Worm (Caenorhabditis elegans): Measurements from ENCODE around the gene cest-24.
A peak's percentile ranks its signal among the peaks of the same experiment; 100 is the strongest.

The cest-24 gene

DNA sequence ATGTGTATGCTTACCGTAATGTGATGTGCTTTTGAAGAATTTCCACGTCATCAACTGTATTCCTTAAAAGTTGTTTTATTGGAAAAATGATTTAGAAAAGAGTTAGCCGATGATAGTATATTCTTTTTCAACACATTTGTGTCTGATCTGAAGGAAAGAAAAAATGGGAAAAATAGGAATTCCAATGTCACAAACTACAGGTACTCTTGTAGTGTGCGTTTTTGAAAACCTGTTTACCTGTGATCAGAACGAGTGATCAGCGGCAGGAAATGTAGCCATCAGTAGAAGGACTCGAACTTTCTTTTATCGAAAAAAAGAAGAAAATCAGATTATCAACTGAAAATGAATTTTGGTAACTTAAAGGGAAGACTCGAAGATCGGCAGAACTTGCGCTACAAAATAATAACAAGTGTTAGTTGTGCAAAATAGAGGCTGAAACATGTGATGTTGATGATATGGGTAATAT lies 5.0 kb downstream of the cest-24 start, which contains the start of gene T28C12.15:
T28C12.15 (minus strand) TSS at position 51 of the 466 bp plus-strand sequence.
- no peak for TF ChIP-seq ztf-11 (tag; optimal IDR thresholded peaks at IDR 0.05)
- no peak for TF ChIP-seq ham-2 (GFP tag; optimal IDR thresholded peaks at IDR 0.05)
- no peak for TF ChIP-seq unc-39 (tag; optimal IDR thresholded peaks at IDR 0.05)
- no peak for TF ChIP-seq nhr-28 (tag; optimal IDR thresholded peaks at IDR 0.05)
- TF ChIP-seq sptf-1 (tag; optimal IDR thresholded peaks at IDR 0.05), result no peak
- TF ChIP-seq ces-1 (GFP tag; optimal IDR thresholded peaks at IDR 0.05), result no peak
- no peak for TF ChIP-seq nhr-12 (tag; optimal IDR thresholded peaks at IDR 0.05)
- TF ChIP-seq M03D4.4 (tag; optimal IDR thresholded peaks at IDR 0.05), result no peak
- no peak for TF ChIP-seq ceh-43 (GFP tag; optimal IDR thresholded peaks at IDR 0.05)
- TF ChIP-seq lin-13 (tag; optimal IDR thresholded peaks at IDR 0.05), result no peak
- no peak for TF ChIP-seq nhr-2 (tag; optimal IDR thresholded peaks at IDR 0.05)
- no peak for TF ChIP-seq ceh-39 (tag; optimal IDR thresholded peaks at IDR 0.05)

DNA sequence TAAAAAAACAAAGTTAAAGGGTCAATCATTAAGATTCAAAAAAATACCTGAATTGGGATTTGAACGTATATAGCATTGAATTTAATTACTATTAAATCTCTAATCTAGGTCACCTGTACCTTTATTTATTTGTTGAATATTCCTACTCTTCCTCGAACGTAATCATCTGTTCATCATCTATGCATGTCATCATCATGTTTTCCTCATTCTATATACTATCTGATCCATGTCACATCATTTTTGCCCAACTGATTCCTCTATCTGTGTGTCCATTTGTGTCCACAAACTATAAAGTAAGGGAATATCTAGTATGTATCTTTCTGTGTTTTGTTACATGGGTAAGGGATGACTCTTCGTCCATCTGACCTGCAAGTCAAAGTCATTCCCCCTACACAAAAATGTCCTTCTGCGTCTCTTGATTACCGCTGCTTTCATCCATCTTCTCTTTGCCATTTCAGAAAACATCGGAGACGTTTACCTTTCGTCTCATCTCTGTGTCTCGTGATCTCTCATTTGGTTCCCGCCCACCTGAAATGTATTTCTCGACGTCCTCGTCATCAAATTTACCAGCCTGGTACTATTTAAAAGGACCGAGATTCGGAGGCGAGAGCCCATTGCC lies 6.1 kb downstream of the cest-24 start:
- TF ChIP-seq unc-39 (tag; optimal IDR thresholded peaks at IDR 0.05) (no peak), lin-32 (GFP tag; optimal IDR thresholded peaks at IDR 0.05) (no peak), elt-1 (tag; optimal IDR thresholded peaks at IDR 0.05; ENCODE audit: borderline replicate concordance, insufficient read depth) (peak; percentile 29), ces-1 (GFP tag; optimal IDR thresholded peaks at IDR 0.05) (no peak), sem-2 (GFP tag; optimal IDR thresholded peaks at IDR 0.05) (no peak), nhr-76 (tag; optimal IDR thresholded peaks at IDR 0.05) (no peak)

DNA sequence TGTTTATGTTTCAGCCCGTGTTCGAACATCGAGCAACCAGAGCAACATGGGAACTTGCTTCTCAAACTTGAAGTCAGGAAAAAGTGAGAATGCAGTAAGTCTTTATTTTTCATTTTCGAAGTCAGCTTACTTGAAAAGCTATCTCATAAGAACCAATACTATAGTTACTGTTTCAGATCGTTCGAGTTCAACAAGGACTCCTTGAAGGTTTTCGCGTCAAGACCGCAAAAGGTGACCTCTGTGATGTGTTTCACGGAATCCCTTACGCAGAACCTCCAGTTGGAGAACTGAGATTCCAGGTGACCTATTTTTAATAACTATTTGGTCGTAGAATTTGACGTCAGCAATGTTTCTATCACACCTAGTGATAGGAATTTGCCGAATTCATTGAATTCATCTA lies 6.9 kb downstream of the cest-24 start:
- TF ChIP-seq M03D4.4 (tag; optimal IDR thresholded peaks at IDR 0.05), result no peak
- TF ChIP-seq mab-5 (tag; optimal IDR thresholded peaks at IDR 0.05), result no peak
- no peak for TF ChIP-seq ham-2 (GFP tag; optimal IDR thresholded peaks at IDR 0.05)
- no peak for TF ChIP-seq nhr-12 (tag; optimal IDR thresholded peaks at IDR 0.05)
- no peak for TF ChIP-seq lin-32 (GFP tag; optimal IDR thresholded peaks at IDR 0.05)
- TF ChIP-seq nhr-2 (tag; optimal IDR thresholded peaks at IDR 0.05), result no peak
- no peak for TF ChIP-seq bed-3 (GFP tag; optimal IDR thresholded peaks at IDR 0.05)
- TF ChIP-seq ces-1 (GFP tag; optimal IDR thresholded peaks at IDR 0.05), result no peak
- TF ChIP-seq flh-1 (GFP tag; optimal IDR thresholded peaks at IDR 0.05), result no peak
- no peak for TF ChIP-seq nhr-28 (tag; optimal IDR thresholded peaks at IDR 0.05)
- TF ChIP-seq mls-2 (tag; optimal IDR thresholded peaks at IDR 0.05), result no peak
- TF ChIP-seq cnd-1 (tag; optimal IDR thresholded peaks at IDR 0.05), result no peak
- no peak for TF ChIP-seq ztf-11 (tag; optimal IDR thresholded peaks at IDR 0.05)
- TF ChIP-seq elt-1 (tag; optimal IDR thresholded peaks at IDR 0.05; ENCODE audit: borderline replicate concordance, insufficient read depth), result no peak
- TF ChIP-seq lsy-2 (tag; optimal IDR thresholded peaks at IDR 0.05), result no peak
- TF ChIP-seq ceh-39 (tag; optimal IDR thresholded peaks at IDR 0.05), result no peak
- no peak for TF ChIP-seq drap-1 (GFP tag; optimal IDR thresholded peaks at IDR 0.05)

DNA sequence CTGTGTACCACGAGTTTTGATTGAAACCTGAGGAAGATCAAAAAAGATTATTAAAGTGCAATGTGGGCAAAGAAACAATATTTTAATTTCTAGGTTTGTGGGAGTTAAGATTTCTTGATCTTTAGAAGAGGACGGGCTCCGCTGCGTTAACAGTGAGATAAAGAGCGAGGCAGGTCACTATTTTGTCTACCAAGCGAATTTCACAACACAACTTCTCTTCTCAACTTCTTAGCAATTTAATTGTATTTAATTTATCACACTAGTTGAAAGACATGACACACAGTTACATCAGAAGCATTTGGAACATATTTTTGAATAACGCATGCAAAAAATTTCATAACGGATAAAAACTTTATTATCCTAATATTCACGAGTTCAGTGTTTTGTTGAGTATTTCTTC lies 9.7 kb downstream of the cest-24 start:
- no peak for TF ChIP-seq bed-3 (GFP tag; optimal IDR thresholded peaks at IDR 0.05)
- no peak for TF ChIP-seq nhr-237 (tag; optimal IDR thresholded peaks at IDR 0.05)
- TF ChIP-seq flh-1 (GFP tag; optimal IDR thresholded peaks at IDR 0.05), result no peak
- TF ChIP-seq mep-1 (tag; optimal IDR thresholded peaks at IDR 0.05), result no peak
- no peak for TF ChIP-seq ztf-11 (tag; optimal IDR thresholded peaks at IDR 0.05)
- TF ChIP-seq M03D4.4 (tag; optimal IDR thresholded peaks at IDR 0.05), result no peak
- no peak for TF ChIP-seq lin-32 (GFP tag; optimal IDR thresholded peaks at IDR 0.05)
- no peak for TF ChIP-seq ces-1 (GFP tag; optimal IDR thresholded peaks at IDR 0.05)
- no peak for TF ChIP-seq hlh-1 (tag; optimal IDR thresholded peaks at IDR 0.05)
- no peak for TF ChIP-seq snpc-4 (tag; optimal IDR thresholded peaks at IDR 0.05)

DNA sequence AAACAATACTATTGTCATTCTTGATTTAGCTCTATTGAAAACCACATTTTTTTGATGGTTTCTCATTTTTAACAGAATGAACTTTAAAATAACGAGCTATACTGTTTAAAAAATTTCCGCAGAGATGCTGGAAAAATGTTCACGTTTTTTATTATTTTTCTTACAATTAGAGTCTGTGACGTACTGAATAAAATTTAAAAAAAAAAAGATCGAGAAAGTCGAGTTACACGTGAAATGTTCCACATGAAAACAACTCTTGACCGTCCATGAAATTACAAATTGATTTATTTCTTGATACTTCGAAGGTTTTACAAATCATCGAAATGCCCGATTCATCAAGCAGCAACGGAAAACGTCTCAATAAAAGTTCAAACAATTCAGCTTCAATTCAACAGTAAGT lies 10.2 kb downstream of the cest-24 start, which contains the start of gene fbxa-202:
fbxa-202 (plus strand) TSS at position 301 of the 400 bp plus-strand sequence.
- no peak for TF ChIP-seq hlh-1 (tag; optimal IDR thresholded peaks at IDR 0.05)
- no peak for TF ChIP-seq bed-3 (GFP tag; optimal IDR thresholded peaks at IDR 0.05)
- TF ChIP-seq blmp-1 (tag; optimal IDR thresholded peaks at IDR 0.05), result no peak

DNA sequence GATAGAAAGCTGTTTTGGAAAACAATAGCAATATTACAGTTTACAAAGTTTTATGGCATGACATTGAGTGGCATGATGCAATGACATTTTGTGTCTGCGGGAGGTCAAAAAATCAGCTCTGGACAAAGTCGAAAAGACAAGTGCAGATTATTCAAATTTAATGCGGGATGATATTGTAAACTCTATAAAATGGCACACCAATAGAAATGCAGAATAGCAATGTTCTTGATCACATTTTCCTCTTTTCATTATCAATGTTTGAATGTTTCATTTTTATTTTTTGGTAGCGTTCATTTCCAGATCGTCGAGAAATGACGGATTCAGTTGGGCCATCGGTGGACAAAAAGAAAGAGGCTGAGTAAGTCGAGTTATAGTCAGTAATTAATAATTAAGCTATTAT lies 12.2 kb downstream of the cest-24 start, which contains the start of gene T28C12.2:
T28C12.2 (plus strand) TSS at position 301 of the 400 bp plus-strand sequence.
- no peak for TF ChIP-seq mab-5 (tag; optimal IDR thresholded peaks at IDR 0.05)
- TF ChIP-seq mls-2 (tag; optimal IDR thresholded peaks at IDR 0.05), result no peak
- TF ChIP-seq ces-1 (GFP tag; optimal IDR thresholded peaks at IDR 0.05), result no peak
- TF ChIP-seq tbx-8 (GFP tag; optimal IDR thresholded peaks at IDR 0.05), result no peak
- TF ChIP-seq nhr-28 (tag; optimal IDR thresholded peaks at IDR 0.05), result no peak
- no peak for TF ChIP-seq sem-2 (GFP tag; optimal IDR thresholded peaks at IDR 0.05)
- TF ChIP-seq bed-3 (GFP tag; optimal IDR thresholded peaks at IDR 0.05), result no peak
- TF ChIP-seq elt-1 (tag; optimal IDR thresholded peaks at IDR 0.05; ENCODE audit: borderline replicate concordance, insufficient read depth), result no peak
- TF ChIP-seq nhr-237 (tag; optimal IDR thresholded peaks at IDR 0.05), result no peak
- no peak for TF ChIP-seq flh-1 (GFP tag; optimal IDR thresholded peaks at IDR 0.05)
- no peak for TF ChIP-seq M03D4.4 (tag; optimal IDR thresholded peaks at IDR 0.05)
- TF ChIP-seq ceh-43 (GFP tag; optimal IDR thresholded peaks at IDR 0.05), result no peak
- TF ChIP-seq lin-32 (GFP tag; optimal IDR thresholded peaks at IDR 0.05), result no peak
- no peak for TF ChIP-seq snpc-4 (tag; optimal IDR thresholded peaks at IDR 0.05)
- no peak for TF ChIP-seq mep-1 (tag; optimal IDR thresholded peaks at IDR 0.05)
- TF ChIP-seq lsy-2 (tag; optimal IDR thresholded peaks at IDR 0.05), result no peak
- no peak for TF ChIP-seq nhr-76 (tag; optimal IDR thresholded peaks at IDR 0.05)
- TF ChIP-seq ceh-83 (GFP tag; optimal IDR thresholded peaks at IDR 0.05), result no peak

All from whole organism, mixed stage, embryonic.